Worm (Caenorhabditis elegans): ENCODE data around the gene F32D8.11.

DNA sequence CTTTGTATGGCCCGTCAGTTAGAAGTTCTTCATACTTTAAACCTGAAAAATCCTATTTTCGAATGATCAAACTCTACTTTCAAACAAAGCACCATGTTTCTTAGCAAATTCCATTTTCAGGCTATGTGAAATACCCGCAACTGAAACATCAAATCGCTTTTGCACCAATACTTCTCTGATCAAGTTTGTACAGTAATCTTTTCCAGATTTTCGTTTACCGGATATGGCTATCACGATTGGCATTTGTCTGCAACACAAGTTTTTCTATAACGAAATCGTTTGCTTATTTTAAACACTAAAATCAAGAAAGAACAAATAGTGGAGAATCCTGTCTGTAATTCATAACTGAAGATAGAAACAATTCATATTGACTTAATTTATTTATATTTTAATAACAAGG is 7.4 kb upstream of the F32D8.11 start, which contains the start of gene F32D8.13:
- TF ChIP-seq him-1 (tag; optimal IDR thresholded peaks at IDR 0.05) (no peak), W03F9.2 (tag; optimal IDR thresholded peaks at IDR 0.05) (no peak)
